Worm (Caenorhabditis elegans) whole organism, midembryonic: ENCODE measurements around the gene fbxb-99.

ENCODE experiments used
- T22C8.4 ChIP-seq: fragments of 200-800 bp; sonication (Bioruptor generic); IDR thresholded peaks from 2 replicates; pipeline ENCODE4 v1.3.6; 2022; ENCODE audit warnings: missing genetic modification characterization, missing compliant biosample characterization
- cog-1 ChIP-seq: sonication (generic microtip); optimal IDR thresholded peaks from 2 replicates; lab custom pipeline; 2016; ENCODE audit warnings: missing genetic modification characterization, missing compliant biosample characterization
- flt-1 ChIP-seq: fragments of 200-800 bp; sonication (Bioruptor generic); IDR thresholded peaks from 2 replicates; pipeline ENCODE4 v1.3.6; 2022; ENCODE audit warnings: missing genetic modification characterization, missing compliant biosample characterization
- klf-2 ChIP-seq: fragments of 200-800 bp; sonication (Bioruptor generic); conservative IDR thresholded peaks from 2 replicates; pipeline ENCODE4 v1.3.6; 2022; ENCODE audit warnings: missing genetic modification reagents, missing genetic modification characterization, missing compliant biosample characterization
- med-1 ChIP-seq: sonication (generic microtip); optimal IDR thresholded peaks from 2 replicates; lab custom pipeline; 2017; ENCODE audit warnings: missing genetic modification characterization, mild to moderate bottlenecking, missing compliant biosample characterization, antibody characterized with exemption, missing genetic modification reagents; ENCODE audit not compliant: insufficient read depth
- ref-1 ChIP-seq: fragments of 200-800 bp; sonication (Bioruptor generic); conservative IDR thresholded peaks from 2 replicates; pipeline ENCODE4 v1.3.6; 2022; ENCODE audit warnings: missing genetic modification reagents, missing genetic modification characterization, missing compliant biosample characterization
- tab-1 ChIP-seq: fragments of 200-800 bp; sonication (Bioruptor generic); IDR thresholded peaks from 2 replicates; pipeline ENCODE4 v1.3.6; 2022; ENCODE audit warnings: missing genetic modification characterization, missing compliant biosample characterization
- ztf-23 ChIP-seq: fragments of 200-800 bp; sonication (Bioruptor generic); IDR thresholded peaks from 2 replicates; pipeline ENCODE4 v1.3.6; 2022; ENCODE audit warnings: missing genetic modification reagents, missing genetic modification characterization, missing compliant biosample characterization
- ztf-29 ChIP-seq: fragments of 200-800 bp; sonication (Bioruptor generic); IDR thresholded peaks from 2 replicates; pipeline ENCODE4 v1.3.6; 2022; ENCODE audit warnings: missing genetic modification reagents, missing genetic modification characterization, missing compliant biosample characterization

- TF ChIP-seq flt-1 = no peak
- no peak for TF ChIP-seq cog-1 (tag; lab: Kevin White, UChicago)
- no peak for TF ChIP-seq klf-2
- TF ChIP-seq T22C8.4 (GFP tag; lab: Robert Waterston, UW) = no peak
- TF ChIP-seq ref-1 (GFP tag; lab: Robert Waterston, UW) = no peak
- TF ChIP-seq ztf-29 (GFP tag; lab: Robert Waterston, UW) = no peak
- TF ChIP-seq ztf-23 (GFP tag; lab: Robert Waterston, UW) = no peak
- no peak for TF ChIP-seq med-1 (GFP tag; lab: Kevin White, UChicago)
- TF ChIP-seq tab-1 (GFP tag; lab: Robert Waterston, UW) = no peak
Observed at ce11 chrII:3781238-3781637, 12.0 kb downstream of the fbxb-99 start.
